Fruit fly (Drosophila melanogaster): Measurements from ENCODE around the gene CG34109.

The CG34109 gene

DNA sequence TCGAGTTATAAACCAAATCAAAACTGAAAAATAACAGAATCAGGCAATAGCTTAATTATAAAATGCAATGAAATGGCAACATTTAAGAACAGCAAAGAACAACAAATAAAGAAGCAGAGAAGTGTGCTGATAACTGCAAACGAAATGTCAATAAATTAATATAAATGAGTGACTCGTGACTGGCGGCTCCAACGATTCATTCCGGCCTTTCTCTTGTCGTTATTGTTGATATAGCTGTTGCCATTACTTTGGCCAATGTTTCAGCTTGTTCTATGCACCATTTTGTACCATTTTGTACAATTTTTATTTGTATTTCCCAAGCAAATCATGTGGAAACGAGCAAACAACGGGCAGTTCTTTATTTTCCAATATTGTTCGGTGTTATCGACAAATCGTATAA, 51.7 kb downstream of the CG34109 start:
- no peak for TF ChIP-seq CTCF (optimal IDR thresholded peaks at IDR 0.05)
- TF ChIP-seq CG8478 (optimal IDR thresholded peaks at IDR 0.05) = no peak

DNA sequence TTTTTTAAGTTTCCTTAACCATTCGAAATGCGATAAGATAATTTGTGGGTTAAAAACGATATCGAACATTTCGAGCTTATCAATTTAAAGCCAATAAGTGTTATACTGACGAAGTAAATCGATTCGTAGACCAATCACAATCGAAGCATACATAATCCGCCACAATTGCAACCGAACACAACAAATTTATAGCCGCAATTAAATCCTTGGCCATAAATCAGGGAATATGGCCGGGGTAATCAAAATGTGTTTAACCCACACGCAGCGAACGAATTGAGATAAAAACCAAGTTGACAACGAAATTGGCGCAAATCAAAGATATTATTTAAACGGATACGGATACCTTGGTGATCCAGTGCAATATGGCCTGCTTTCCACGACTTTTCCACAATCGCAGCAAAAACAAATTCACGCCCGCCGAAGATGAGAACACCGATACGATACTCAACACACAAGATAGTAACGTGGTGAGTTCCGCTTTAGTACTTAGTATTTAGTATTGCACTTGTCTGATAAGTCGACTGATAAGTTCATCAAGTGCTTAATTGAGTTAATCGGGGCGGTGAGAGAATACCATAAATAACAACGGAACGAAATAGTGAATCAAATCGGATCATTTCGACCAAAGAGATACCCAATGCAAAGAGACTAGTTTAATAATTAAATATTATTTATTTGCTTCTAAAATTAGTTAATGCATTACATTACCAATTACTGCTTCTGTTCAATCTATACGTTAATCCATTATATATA, 53.0 kb downstream of the CG34109 start:
- no peak for TF ChIP-seq CTCF (optimal IDR thresholded peaks at IDR 0.05)
- TF ChIP-seq CG8478 (optimal IDR thresholded peaks at IDR 0.05) = no peak

DNA sequence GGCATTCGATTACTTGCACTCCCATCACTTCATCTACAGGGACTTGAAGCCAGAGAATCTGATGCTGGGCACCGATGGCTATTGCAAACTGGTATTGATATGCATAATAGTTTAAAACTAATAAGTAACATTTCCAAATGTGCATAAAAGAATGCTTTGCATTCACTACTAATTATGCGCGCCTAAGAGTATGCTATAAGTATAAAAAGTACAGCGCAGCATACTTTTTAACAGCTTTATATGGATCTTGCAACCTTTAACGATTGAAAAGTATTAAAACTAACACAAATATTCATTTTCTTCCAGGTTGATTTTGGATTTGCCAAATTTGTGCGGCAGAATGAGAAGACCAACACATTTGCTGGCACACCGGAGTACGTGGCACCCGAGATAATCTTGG, 60.5 kb downstream of the CG34109 start:
- TF ChIP-seq CTCF (optimal IDR thresholded peaks at IDR 0.05) (no peak), CG8478 (optimal IDR thresholded peaks at IDR 0.05) (no peak)

DNA sequence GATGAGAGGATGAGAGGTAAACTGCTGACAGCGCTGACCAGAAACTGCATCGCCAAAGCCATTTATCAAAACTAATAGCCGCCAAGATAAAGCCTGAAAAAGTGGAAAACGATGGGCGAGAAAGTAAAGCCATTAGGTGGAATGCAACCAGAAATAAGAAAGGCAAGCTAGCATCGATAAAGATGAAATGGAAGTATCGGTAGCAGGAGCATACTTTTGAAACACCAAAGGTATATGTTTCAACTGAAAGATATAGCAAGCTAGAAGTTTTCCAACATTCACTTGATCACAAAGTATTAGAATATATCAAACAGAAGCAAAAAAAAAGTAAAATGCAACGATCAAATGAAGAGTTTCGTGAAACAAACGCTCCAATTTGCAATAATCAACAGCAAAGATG, 78.5 kb downstream of the CG34109 start, which contains the start of gene CG13137:
TSS of gene CG13137 (plus strand) at position 301 of the 400 bp plus-strand sequence.
- TF ChIP-seq CG8478 (optimal IDR thresholded peaks at IDR 0.05) (no peak), CTCF (optimal IDR thresholded peaks at IDR 0.05) (no peak)

Data from S2 (cell line).